Worm (Caenorhabditis elegans): Measurements from ENCODE around the gene shpk-1.

shpk-1 gene

DNA sequence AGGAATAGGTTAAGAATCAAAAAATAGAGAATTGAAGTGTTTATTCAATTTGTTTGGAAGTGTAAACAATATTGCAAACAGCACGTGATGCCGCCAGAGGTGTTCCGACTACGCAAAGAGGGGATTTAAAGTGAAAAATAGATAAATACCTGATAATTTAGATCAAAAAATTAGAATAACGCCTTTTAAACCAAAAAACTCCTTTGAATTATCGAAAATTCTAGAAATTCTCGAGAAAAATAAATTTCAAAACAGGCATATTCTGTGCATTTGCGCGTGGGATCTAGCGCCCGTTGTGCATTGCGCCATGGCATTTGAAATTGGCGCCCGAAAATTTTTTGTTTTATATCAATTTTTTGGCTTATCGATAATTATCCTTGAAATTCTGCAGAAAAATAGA lies 14.4 kb downstream of the shpk-1 start, which contains the start of gene hip-1 (continued):
- TF ChIP-seq nfya-2 (GFP tag; IDR thresholded peaks at IDR 0.05), result no peak
- TF ChIP-seq cebp-2 (GFP tag; IDR thresholded peaks at IDR 0.05), result no peak
- TF ChIP-seq bed-1 (GFP tag; IDR thresholded peaks at IDR 0.05), result no peak
- TF ChIP-seq F23B12.7 (tag; optimal IDR thresholded peaks at IDR 0.05; ENCODE audit: insufficient read depth), result peak; percentile 77
- no peak for TF ChIP-seq ztf-25 (GFP tag; IDR thresholded peaks at IDR 0.05)
- TF ChIP-seq mel-28 (tag; optimal IDR thresholded peaks at IDR 0.05; ENCODE audit: borderline replicate concordance), result no peak
- no peak for TF ChIP-seq T07F8.4 (tag; optimal IDR thresholded peaks at IDR 0.05)
- TF ChIP-seq hlh-12 (tag; optimal IDR thresholded peaks at IDR 0.05), result no peak
- no peak for TF ChIP-seq sdz-38 (tag; optimal IDR thresholded peaks at IDR 0.05)
- peak; percentile 83 for TF ChIP-seq madf-6 (GFP tag; IDR thresholded peaks at IDR 0.05)
- TF ChIP-seq nhr-120 (GFP tag; IDR thresholded peaks at IDR 0.05), result no peak
- TF ChIP-seq B0035.1 (tag; optimal IDR thresholded peaks at IDR 0.05), result no peak
- no peak for TF ChIP-seq unc-62 (GFP tag; optimal IDR thresholded peaks at IDR 0.05)
- TF ChIP-seq F57A8.1 (GFP tag; optimal IDR thresholded peaks at IDR 0.05), result no peak
- no peak for TF ChIP-seq F22D6.2 (tag; optimal IDR thresholded peaks at IDR 0.05)
- no peak for TF ChIP-seq lsy-27 (tag; optimal IDR thresholded peaks at IDR 0.05; ENCODE audit: borderline replicate concordance, insufficient read depth)
- TF ChIP-seq ama-1 (optimal IDR thresholded peaks at IDR 0.05), result no peak
- TF ChIP-seq ama-1 (GFP tag; optimal IDR thresholded peaks at IDR 0.05), result no peak
- TF ChIP-seq Y53G8AR.9 (GFP tag; conservative IDR thresholded peaks at IDR 0.05), result no peak
- peak; percentile 39 for TF ChIP-seq xnd-1 (tag; optimal IDR thresholded peaks at IDR 0.05)
- no peak for TF ChIP-seq zfh-2 (GFP tag; conservative IDR thresholded peaks at IDR 0.05)
- peak; percentile 47; the same call in 1 of the 2 replicates for TF ChIP-seq dox-1 (GFP tag; IDR thresholded peaks at IDR 0.05)
- no peak for TF ChIP-seq lag-1 (GFP tag; IDR thresholded peaks at IDR 0.05)
- TF ChIP-seq cebp-1 (GFP tag; IDR thresholded peaks at IDR 0.05), result no peak
- peak; percentile 76 for TF ChIP-seq cebp-1 (tag; optimal IDR thresholded peaks at IDR 0.05)
- no peak for TF ChIP-seq ztf-22 (GFP tag; optimal IDR thresholded peaks at IDR 0.05)
- TF ChIP-seq F49E8.2 (tag; optimal IDR thresholded peaks at IDR 0.05; ENCODE audit: insufficient read depth), result no peak
- TF ChIP-seq ZK185.1 (tag; optimal IDR thresholded peaks at IDR 0.05; ENCODE audit: poor library complexity, severe bottlenecking), result no peak
- TF ChIP-seq nhr-80 (tag; optimal IDR thresholded peaks at IDR 0.05), result no peak
- no peak for TF ChIP-seq let-526 (GFP tag; IDR thresholded peaks at IDR 0.05)
- no peak for TF ChIP-seq Y79H2A.3 (GFP tag; conservative IDR thresholded peaks at IDR 0.05)
- TF ChIP-seq Y95B8A.8 (GFP tag; IDR thresholded peaks at IDR 0.05), result no peak
- TF ChIP-seq snpc-1.1 (tag; optimal IDR thresholded peaks at IDR 0.05; ENCODE audit: insufficient read depth), result no peak
- no peak for TF ChIP-seq hmg-1.2 (GFP tag; IDR thresholded peaks at IDR 0.05)
- no peak for TF ChIP-seq athp-1 (tag; optimal IDR thresholded peaks at IDR 0.05)
- TF ChIP-seq B0261.1 (tag; optimal IDR thresholded peaks at IDR 0.05), result no peak
- peak; percentile 71 for TF ChIP-seq D2030.7 (GFP tag; IDR thresholded peaks at IDR 0.05)
- TF ChIP-seq lin-54 (GFP tag; optimal IDR thresholded peaks at IDR 0.05), result peak; percentile 86
- no peak for TF ChIP-seq chd-7 (tag; optimal IDR thresholded peaks at IDR 0.05)
- TF ChIP-seq hlh-26 (GFP tag; conservative IDR thresholded peaks at IDR 0.05), result no peak

DNA sequence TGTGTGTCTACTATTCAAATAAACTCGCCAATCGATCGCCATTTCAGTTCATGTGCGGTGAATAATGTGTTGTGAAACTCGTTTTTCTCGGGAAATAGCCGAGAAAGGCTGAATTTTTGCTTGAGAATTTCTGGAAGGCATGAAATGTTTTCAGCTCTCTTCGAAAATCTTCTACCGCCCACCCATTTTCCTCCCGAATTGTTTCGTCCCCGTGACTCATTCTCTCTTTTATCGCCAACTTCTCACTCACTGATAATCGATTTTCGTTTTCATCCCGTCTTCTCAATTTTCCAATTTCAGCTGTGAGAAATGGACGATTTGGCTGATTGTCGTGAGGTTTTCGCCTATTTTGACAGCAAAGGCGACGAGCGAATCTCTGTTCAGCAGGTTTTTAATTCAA lies 15.2 kb downstream of the shpk-1 start, which contains the start of gene mlc-5:
mlc-5 (plus strand) TSS at position 301 of the 400 bp plus-strand sequence.
- TF ChIP-seq fkh-3 (tag; optimal IDR thresholded peaks at IDR 0.05), result no peak
- no peak for TF ChIP-seq B0336.3 (GFP tag; IDR thresholded peaks at IDR 0.05)
- TF ChIP-seq efl-1 (GFP tag; optimal IDR thresholded peaks at IDR 0.05), result no peak
- TF ChIP-seq sea-2 (GFP tag; IDR thresholded peaks at IDR 0.05), result no peak
- no peak for TF ChIP-seq egl-44 (GFP tag; IDR thresholded peaks at IDR 0.05)
- TF ChIP-seq snpc-1.3 (tag; optimal IDR thresholded peaks at IDR 0.05; ENCODE audit: insufficient read depth), result no peak
- no peak for TF ChIP-seq athp-1 (tag; optimal IDR thresholded peaks at IDR 0.05)
- no peak for TF ChIP-seq tbx-9 (tag; optimal IDR thresholded peaks at IDR 0.05; ENCODE audit: borderline replicate concordance)
- TF ChIP-seq F55B11.4 (tag; optimal IDR thresholded peaks at IDR 0.05; ENCODE audit: borderline replicate concordance, insufficient read depth), result no peak
- no peak for TF ChIP-seq lin-35 (GFP tag; optimal IDR thresholded peaks at IDR 0.05)
- TF ChIP-seq attf-6 (GFP tag; IDR thresholded peaks at IDR 0.05), result no peak
- no peak for TF ChIP-seq lin-54 (GFP tag; optimal IDR thresholded peaks at IDR 0.05)
- no peak for TF ChIP-seq atf-7 (tag; optimal IDR thresholded peaks at IDR 0.05)

All from whole organism, young adult.